Fruit fly (Drosophila melanogaster) whole organism, larva: ENCODE data around the gene CG13138.

ENCODE experiments used
- noc ChIP-seq: fragments of 200-800 bp; sonication (Bioruptor generic); optimal IDR thresholded peaks from 3 replicates; lab custom pipeline; 2019; ENCODE audit warnings: missing biosample characterization, mild to moderate bottlenecking, missing genetic modification characterization, moderate library complexity

The CG13138 gene

DNA sequence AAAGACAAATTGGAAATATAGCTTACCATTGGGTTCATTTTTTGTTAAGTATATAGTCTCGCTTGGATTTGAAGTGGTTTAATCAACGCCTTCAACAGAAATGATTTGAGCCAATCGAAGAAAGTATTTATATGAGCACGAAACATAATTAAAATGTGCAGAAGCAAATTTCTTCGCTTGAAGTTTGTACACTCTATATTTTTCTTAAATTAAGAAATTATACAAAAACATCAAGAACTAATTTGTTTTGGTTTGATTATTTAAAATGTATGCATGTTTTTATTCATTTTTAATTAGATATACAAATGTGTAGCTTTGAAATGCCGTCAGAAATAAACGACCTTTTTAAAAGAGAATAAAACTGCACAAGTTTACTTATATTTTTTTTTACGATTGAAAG lies at the start of gene CG13138:
Gene CG13138, minus strand, starts transcription at position 101 of the 400 bp plus-strand sequence.
- TF ChIP-seq noc (tag; lab: Kevin White, UChicago) = no peak

DNA sequence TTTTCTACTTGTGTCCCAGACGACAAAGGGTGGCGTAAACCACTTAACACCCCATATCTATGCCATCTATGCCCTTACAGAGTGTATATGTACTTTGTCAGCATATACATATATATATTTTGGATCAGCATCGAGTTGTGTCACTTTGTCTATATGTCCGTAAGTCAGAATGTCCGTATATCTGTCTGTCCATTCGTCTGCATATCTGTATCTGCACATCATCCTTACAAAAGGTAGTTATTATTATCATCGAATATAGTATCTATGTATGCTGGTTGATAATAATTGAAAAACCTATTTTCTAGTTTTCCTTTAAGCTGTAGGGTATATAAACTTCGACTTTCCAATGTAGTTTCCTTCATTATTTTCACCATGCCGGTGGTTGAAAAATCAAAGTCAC lies 49.3 kb upstream of the CG13138 start:
- no peak for TF ChIP-seq noc (tag; lab: Kevin White, UChicago)

DNA sequence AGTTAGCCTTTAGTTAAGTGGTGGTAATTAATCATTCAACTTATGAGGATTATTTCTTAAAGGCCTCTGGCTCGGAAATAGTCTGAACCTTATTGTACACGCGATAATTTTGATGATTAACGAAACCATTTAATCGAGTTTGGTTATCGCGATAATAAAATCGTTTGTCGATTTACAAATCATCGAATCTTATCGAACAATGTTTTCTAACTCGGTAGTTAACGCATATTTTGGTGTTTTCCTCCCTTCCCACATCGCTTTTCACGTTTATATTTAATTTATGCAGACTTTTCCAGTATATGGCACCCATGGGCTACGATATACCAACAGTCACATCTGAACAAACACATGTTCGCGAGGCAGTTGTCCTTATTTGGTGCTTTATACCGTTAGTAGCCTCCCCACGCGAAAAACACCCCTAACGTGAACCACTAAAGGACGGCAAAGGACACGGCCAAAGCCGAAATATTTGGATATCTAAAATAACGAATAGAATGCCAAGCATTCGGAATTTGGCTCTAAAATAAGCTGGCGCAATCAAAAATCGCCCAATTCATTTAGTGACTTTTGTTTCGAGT lies 42.3 kb upstream of the CG13138 start, which contains the start of gene Frmd5:
Gene Frmd5, plus strand, starts transcription at position 414 of the 578 bp plus-strand sequence.
- no peak for TF ChIP-seq noc (tag; lab: Kevin White, UChicago)

DNA sequence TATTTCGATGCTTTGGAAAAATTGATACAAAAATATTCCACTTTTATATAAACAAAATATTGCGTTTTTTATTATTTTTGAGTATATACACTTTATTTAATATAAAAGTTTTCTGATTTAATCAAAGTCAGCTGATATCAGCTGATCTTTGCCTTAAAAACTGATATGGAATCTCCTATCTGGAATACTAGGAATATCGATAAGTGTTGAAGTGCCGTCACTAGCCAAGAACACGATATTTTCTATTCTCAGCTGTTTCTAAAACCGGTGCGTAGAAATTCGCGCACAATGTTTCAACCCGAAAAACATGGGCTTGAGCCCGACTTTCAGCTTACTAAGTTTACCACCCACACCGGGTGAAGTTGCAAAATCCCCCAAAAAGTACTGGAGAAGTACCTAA lies 40.7 kb upstream of the CG13138 start, which contains the start of gene Sps2:
Gene Sps2, plus strand, starts transcription at position 124 of the 400 bp plus-strand sequence.
- TF ChIP-seq noc (tag; lab: Kevin White, UChicago) = no peak

DNA sequence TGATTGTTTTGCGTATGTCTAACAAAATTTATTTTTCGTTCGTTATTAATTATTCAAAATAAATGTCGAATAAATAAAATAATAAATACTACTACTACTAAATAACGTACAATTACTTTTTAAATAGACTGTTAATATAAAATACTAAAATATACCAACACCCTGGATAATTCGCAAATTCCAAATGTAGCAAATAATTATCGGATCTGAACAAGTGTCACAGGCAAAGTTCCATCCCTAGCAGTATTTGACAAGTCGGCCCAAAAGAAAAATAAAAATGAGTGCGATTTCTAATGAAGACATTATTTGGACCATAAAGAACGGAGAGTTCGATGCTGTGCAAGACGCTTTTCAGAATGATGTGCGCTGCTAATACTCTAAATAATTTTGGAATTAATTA lies 39.6 kb upstream of the CG13138 start, which contains the start of gene CG31715:
Gene CG31715, plus strand, starts transcription at position 212 of the 400 bp plus-strand sequence.
- peak; percentile 14 for TF ChIP-seq noc (tag; lab: Kevin White, UChicago)

DNA sequence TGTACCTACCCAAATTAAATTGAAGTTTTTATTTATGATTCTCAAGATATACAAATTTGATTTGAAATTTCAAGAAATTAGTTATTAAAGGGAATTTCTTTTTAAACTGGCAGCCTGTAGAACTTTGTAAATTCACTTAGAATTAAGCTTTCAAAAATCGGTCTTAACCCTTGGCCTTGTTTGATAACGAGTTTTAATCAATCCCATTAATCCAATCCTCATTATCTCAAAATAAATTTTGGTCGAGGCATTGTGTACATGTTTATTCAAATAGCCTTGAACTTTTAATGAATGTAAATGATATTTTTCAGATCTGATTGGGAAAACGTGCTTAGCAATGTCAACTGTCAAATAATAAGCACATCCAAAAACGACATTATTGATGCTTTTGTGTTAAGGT lies 38.0 kb upstream of the CG13138 start:
- TF ChIP-seq noc (tag; lab: Kevin White, UChicago) = no peak

DNA sequence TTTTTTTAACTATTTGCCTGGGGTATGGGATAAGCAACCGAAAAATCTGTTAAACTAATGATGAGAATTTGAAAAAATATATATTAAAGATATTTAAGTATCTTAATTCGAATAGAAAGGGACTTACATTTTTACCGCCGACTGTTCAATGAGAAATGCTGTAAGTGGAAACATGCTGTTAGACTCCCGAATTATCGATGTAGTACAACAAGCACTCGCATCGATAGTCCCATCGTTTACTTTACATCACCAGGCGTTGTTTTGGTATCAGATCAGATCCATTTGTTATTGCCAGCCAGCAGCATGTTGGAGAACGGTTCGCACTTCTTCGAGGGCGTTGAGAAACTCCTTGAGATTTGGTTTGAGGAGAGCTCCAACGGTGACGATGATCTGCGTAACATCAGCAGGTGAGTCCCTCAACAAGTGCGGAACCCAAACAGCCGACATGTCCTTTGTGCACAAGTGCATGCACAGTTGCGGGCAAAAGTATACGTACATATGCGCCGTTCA lies 37.4 kb upstream of the CG13138 start, which contains the start of gene SamDC:
Gene SamDC, plus strand, starts transcription at position 246 of the 510 bp plus-strand sequence.
- no peak for TF ChIP-seq noc (tag; lab: Kevin White, UChicago)

DNA sequence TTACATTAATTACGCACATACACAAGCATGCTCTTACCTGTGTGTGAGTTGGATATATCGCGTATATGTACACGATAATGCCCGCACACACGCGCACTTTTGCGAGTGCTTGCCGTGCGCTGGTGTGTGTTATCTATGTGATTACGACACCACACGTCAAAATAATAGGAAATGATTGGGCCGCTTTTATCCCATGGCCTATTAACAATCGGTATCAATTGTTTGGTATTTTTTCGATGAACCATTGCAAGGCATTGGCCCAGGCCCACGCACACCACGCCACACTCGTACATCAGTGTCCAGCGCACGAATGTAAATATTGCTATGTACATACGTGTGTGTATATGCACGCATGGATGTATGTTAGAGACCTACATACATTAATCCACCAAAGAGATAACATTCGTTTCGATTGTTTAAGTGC lies 33.0 kb upstream of the CG13138 start:
- TF ChIP-seq noc (tag; lab: Kevin White, UChicago) = peak; percentile 89

DNA sequence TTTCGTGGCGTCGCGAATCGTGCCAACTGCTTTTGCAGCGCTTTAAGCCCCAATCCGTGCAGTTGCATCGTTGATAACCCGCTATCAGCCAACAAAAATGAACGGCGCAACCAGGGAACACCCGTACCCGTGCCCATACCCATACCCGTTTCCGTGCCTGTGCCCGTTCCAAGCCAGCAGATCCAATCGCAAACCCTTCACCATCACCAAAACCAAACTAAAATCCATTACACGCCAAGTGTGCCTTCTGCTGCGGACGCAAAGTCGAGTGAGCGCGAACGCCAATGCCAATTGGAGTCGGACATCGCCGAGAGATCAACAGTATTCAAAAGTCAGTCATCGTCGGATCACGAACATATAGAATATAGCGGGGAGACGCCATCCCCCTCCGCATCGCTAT lies 32.4 kb upstream of the CG13138 start:
- no peak for TF ChIP-seq noc (tag; lab: Kevin White, UChicago)

DNA sequence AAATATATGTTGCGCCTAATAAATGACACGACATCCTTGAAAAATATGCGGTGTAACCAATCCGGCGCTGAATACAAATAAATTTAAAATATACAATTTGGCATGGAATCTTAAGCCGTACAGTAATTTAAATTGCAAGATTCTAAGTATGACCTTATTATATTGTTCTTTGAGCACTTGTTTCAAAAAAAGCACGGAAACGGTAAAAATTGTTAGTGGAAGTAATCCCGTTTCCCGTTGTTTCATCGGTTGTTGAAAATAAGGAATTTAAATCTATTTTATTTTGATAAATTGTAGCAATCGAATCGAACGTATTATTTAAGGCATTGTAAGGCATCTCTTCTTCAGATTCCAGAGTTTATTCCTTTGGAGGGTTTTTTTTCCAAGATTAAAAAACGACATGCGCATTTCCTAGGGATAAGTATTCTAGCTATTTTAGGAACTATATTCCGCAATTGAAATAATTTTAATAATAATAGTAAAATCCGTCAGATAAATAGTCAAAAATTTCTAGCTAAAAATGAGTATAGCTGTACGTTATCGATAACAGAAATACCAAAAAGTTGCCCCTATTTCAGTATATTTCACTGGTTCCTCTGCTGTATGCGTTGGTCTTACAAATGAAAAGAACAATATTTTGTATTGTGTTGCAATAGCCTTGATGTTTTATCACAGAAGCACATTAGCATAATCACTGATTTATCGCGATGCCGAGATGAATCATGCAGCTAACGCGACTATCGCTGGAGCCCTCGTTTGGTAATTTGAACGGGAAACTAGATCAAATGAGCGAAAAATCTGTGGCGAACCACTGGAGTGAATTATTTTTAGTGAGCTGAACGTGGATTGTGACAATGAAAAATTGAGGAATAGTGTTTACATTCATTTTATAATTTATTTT lies 31.5 kb upstream of the CG13138 start, which contains the start of gene GATAd:
Gene GATAd, plus strand, starts transcription at position 644 of the 901 bp plus-strand sequence.
- TF ChIP-seq noc (tag; lab: Kevin White, UChicago) = no peak

DNA sequence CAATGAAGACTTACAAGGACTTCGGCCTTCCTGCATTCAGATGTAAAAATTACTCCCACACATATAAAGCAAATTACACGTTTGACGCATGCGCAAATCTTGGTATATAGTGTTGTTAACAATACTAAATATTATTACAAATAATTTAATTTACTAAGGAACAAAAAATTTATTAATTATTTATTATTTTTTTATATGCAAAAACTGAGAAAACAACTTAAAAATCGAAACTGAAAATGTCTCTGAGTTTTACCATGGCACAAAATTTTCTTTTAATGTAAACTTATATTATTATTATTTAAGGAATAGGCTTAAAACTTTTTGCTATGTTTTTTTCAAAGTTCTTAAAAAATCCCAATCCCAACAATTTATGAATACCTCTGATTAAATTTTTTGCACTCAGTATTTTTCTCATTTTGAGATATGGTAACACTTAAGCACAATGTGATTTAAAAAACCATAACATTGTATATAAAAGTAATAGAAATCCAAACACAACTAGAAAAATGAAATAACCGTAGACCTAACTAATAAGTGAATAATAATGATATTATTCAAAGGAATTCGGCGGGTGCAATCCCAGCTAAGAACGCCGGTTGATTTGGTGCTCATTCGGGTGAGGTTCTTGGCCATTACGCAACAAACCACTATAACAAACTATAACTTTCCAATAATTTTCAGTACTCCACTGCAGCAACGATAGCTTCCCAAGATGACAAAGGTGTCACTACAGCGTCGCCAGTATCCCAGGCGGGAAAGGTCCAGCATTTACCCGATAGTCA lies 29.4 kb upstream of the CG13138 start, which contains the start of the genes Schip1 and Cox10:
Gene Schip1, minus strand, starts transcription at position 51 of the 782 bp plus-strand sequence.
Gene Cox10, plus strand, starts transcription at position 406 of the 782 bp plus-strand sequence.
- TF ChIP-seq noc (tag; lab: Kevin White, UChicago) = no peak

DNA sequence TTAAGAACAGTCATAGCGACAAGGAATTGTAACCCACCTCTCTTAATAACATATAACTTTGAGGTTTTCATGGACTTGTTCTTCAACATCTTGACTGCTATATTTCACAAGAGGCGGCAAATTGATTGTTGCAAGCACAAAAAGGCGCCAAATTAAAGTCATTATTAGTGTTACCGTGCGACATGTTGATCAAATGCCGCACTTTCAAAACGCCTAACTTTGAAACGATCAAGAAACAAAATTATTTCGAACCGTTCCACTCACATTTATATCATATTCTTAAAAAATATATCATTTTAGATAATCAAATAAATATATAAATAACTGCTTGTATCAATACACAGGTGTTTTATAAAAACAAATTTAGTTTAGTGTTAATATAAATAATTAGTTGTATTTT lies 26.0 kb upstream of the CG13138 start, which contains the start of gene RnrL:
Gene RnrL, minus strand, starts transcription at position 154 of the 400 bp plus-strand sequence.
- no peak for TF ChIP-seq noc (tag; lab: Kevin White, UChicago)

DNA sequence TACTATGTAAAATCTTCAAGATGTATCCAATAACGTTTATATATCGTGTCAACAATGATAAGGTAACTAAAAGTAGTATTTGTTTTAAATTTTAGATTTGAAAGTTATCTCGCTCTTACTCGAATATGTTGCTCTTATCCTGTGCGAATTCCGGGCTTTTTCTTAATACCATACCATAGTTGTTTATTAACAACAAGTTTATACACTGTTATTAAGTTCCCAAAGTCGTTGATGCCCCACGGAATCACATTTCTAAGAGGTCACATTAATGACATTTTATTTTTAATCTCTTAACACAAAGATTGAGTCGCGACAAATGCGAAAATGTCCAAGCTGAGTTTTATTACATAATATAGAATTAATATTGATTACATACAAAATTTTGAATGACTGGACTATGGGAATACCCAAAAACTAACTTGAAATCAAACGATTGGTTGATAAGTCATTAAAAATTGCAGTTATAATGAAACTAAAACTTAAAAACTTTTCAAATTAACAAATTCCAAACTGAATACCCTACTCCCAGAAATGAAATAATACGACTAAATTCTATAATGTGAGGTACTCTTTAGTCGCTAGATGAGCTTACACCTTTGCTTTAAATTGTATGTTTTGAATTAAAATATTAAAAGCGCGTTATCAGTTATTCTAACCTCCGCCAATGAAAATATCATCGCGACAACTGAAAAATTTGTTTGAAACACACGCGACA lies 21.1 kb upstream of the CG13138 start, which contains the start of gene CG5381:
Gene CG5381, minus strand, starts transcription at position 330 of the 715 bp plus-strand sequence.
- TF ChIP-seq noc (tag; lab: Kevin White, UChicago) = peak; percentile 62

DNA sequence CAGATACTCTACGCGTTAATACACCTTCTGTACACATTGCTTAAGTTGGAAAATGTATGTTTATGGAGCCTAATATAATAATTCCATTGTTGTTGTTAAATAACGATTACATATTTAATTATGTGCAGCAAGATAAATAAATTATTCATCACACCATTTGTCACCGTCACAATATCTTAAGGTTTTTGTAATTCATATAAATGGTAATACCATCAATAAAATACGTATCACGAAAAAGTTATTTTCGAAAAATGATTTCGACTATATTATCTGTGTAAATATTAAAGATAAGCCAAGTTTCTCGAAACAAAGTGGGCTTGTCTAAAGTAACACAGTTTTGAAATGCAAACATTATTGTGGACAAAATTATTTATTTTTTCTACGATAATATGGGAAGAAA lies 20.4 kb upstream of the CG13138 start, which contains the start of gene CG4995:
Gene CG4995, plus strand, starts transcription at position 301 of the 400 bp plus-strand sequence.
- TF ChIP-seq noc (tag; lab: Kevin White, UChicago) = no peak
